Worm (Caenorhabditis elegans) whole organism, L4 larva: ENCODE results near the gene npr-8.

ENCODE experiments used
- F37D6.2 ChIP-seq: sonication (generic microtip); optimal IDR thresholded peaks from 2 replicates; lab custom pipeline; 2016; ENCODE audit warnings: mild to moderate bottlenecking, missing genetic modification characterization, missing compliant biosample characterization
- T26A8.4 ChIP-seq: fragments of 200-800 bp; sonication (Bioruptor generic); IDR thresholded peaks from 2 replicates; pipeline ENCODE4 v1.3.6; 2022; ENCODE audit warnings: missing genetic modification characterization, missing compliant biosample characterization
- Y75B8A.6 ChIP-seq: fragments of 200-800 bp; sonication (Bioruptor generic); IDR thresholded peaks from 2 replicates; pipeline ENCODE4 v1.3.6; 2022; ENCODE audit warnings: missing genetic modification reagents, missing genetic modification characterization, missing compliant biosample characterization
- ZK546.5 ChIP-seq, 2 experiments: sonication (generic microtip); optimal IDR thresholded peaks; 2 replicates each; lab custom pipeline; 2017; ENCODE audit warnings: missing biosample characterization in 2 of 2, missing genetic modification characterization in 2 of 2
- aha-1 ChIP-seq: fragments of 150-350 bp; peaks from one replicate; lab custom pipeline; 2014; ENCODE audit warnings: missing biosample characterization, missing genetic modification characterization
- arid-1 ChIP-seq: fragments of 200-800 bp; sonication (Bioruptor generic); conservative IDR thresholded peaks from 2 replicates; pipeline ENCODE4 v1.3.6; 2022; ENCODE audit warnings: missing genetic modification reagents, missing genetic modification characterization, missing compliant biosample characterization
- attf-4 ChIP-seq: sonication (generic microtip); optimal IDR thresholded peaks from 3 replicates; lab custom pipeline; 2017; ENCODE audit warnings: missing biosample characterization, missing genetic modification characterization
- ceh-82 ChIP-seq: sonication (generic microtip); optimal IDR thresholded peaks from 2 replicates; lab custom pipeline; 2017; ENCODE audit warnings: missing biosample characterization, missing genetic modification characterization
- daf-8 ChIP-seq: fragments of 200-800 bp; sonication (Bioruptor generic); IDR thresholded peaks from 2 replicates; pipeline ENCODE4 v1.3.6; 2022; ENCODE audit warnings: missing genetic modification characterization, missing compliant biosample characterization
- egl-27 ChIP-seq: sonication (generic microtip); optimal IDR thresholded peaks from 3 replicates; lab custom pipeline; 2017; ENCODE audit warnings: missing biosample characterization, missing genetic modification reagents, missing genetic modification characterization
- fos-1 ChIP-seq: fragments of 150-350 bp; optimal IDR thresholded peaks from 2 replicates; lab custom pipeline; 2014; ENCODE audit warnings: missing biosample characterization, missing genetic modification characterization
- hif-1 ChIP-seq, 2 experiments: sonication (generic microtip); optimal IDR thresholded peaks; 2 replicates each; lab custom pipeline; 2016 to 2017; ENCODE audit warnings: missing compliant biosample characterization in 2 of 2, missing genetic modification characterization in 2 of 2, missing genetic modification reagents in 2 of 2, missing genotype in 2 of 2, mild to moderate bottlenecking in 1 of 2
- hlh-11 ChIP-seq: fragments of 200-800 bp; sonication (Bioruptor generic); optimal IDR thresholded peaks from 2 replicates; lab custom pipeline; 2018; ENCODE audit warnings: mild to moderate bottlenecking, missing genetic modification characterization, missing compliant biosample characterization
- lim-7 ChIP-seq: fragments of 200-800 bp; sonication (Bioruptor generic); IDR thresholded peaks from 2 replicates; pipeline ENCODE4 v1.3.6; 2022; ENCODE audit warnings: missing genetic modification characterization, missing compliant biosample characterization
- lin-1 ChIP-seq: fragments of 200-800 bp; sonication (Bioruptor generic); IDR thresholded peaks from 2 replicates; pipeline ENCODE4 v1.3.6; 2022; ENCODE audit warnings: missing genetic modification reagents, missing genetic modification characterization, missing compliant biosample characterization
- lin-38 ChIP-seq: fragments of 200-800 bp; sonication (Bioruptor generic); IDR thresholded peaks from 2 replicates; pipeline ENCODE4 v1.3.6; 2022; ENCODE audit warnings: missing genetic modification reagents, missing genetic modification characterization, missing compliant biosample characterization
- lin-39 ChIP-seq: fragments of 150-350 bp; optimal IDR thresholded peaks from 2 replicates; lab custom pipeline; 2014; ENCODE audit warnings: missing biosample characterization, missing genetic modification reagents, missing genetic modification characterization
- madf-5 ChIP-seq, 2 experiments: fragments of 200-800 bp; sonication (Bioruptor generic); IDR thresholded peaks; 2 replicates each; pipeline ENCODE4 v1.3.6; 2022; ENCODE audit warnings: missing compliant biosample characterization in 2 of 2, missing genetic modification characterization in 2 of 2
- mes-2 ChIP-seq: sonication (generic microtip); optimal IDR thresholded peaks from 2 replicates; lab custom pipeline; 2016; ENCODE audit warnings: missing genotype, mild to moderate bottlenecking, missing genetic modification characterization, missing compliant biosample characterization; ENCODE audit not compliant: poor library complexity, severe bottlenecking
- mxl-3 ChIP-seq: fragments of 200-800 bp; sonication (Bioruptor generic); optimal IDR thresholded peaks from 2 replicates; lab custom pipeline; 2018; ENCODE audit warnings: mild to moderate bottlenecking, missing genetic modification characterization, missing compliant biosample characterization
- nhr-41 ChIP-seq: fragments of 200-800 bp; sonication (Bioruptor generic); IDR thresholded peaks from 2 replicates; pipeline ENCODE4 v1.3.6; 2022; ENCODE audit warnings: missing genetic modification reagents, missing genetic modification characterization, missing compliant biosample characterization
- nhr-42 ChIP-seq: fragments of 200-800 bp; sonication (Bioruptor generic); IDR thresholded peaks from 2 replicates; pipeline ENCODE4 v1.3.6; 2022; ENCODE audit warnings: missing genetic modification characterization, missing compliant biosample characterization
- nhr-6 ChIP-seq: fragments of 150-350 bp; optimal IDR thresholded peaks from 2 replicates; lab custom pipeline; 2014; ENCODE audit warnings: missing biosample characterization, missing genetic modification characterization
- nhr-76 ChIP-seq: fragments of 150-350 bp; optimal IDR thresholded peaks from 2 replicates; lab custom pipeline; 2014; ENCODE audit warnings: missing biosample characterization, missing genetic modification characterization
- pha-4 ChIP-seq, 2 experiments: fragments of 150-350 bp in 1 of 2; fragments of 200-800 bp in 1 of 2; sonication (Bioruptor generic) in 1 of 2; IDR thresholded peaks in 1 of 2; optimal IDR thresholded peaks in 1 of 2; 2 replicates each; pipeline versions ENCODE4 v1.3.6 to Lab custom; 2014 to 2022; ENCODE audit warnings: missing genetic modification characterization in 2 of 2, missing genetic modification reagents in 2 of 2, missing biosample characterization in 1 of 2, missing compliant biosample characterization in 1 of 2
- rbr-2 ChIP-seq: sonication (generic microtip); optimal IDR thresholded peaks from 2 replicates; lab custom pipeline; 2016; ENCODE audit warnings: missing genotype, missing genetic modification characterization, missing compliant biosample characterization
- spr-1 ChIP-seq: sonication (generic microtip); optimal IDR thresholded peaks from 2 replicates; lab custom pipeline; 2016; ENCODE audit warnings: mild to moderate bottlenecking, missing genetic modification characterization, missing compliant biosample characterization
- unc-130 ChIP-seq: sonication (generic microtip); optimal IDR thresholded peaks from 2 replicates; lab custom pipeline; 2016; ENCODE audit warnings: missing genetic modification reagents, missing genetic modification characterization, missing compliant biosample characterization
- unc-62 ChIP-seq, 3 experiments: fragments of 150-350 bp in 1 of 3; sonication (generic microtip); optimal IDR thresholded peaks in 2 of 3; peaks in 1 of 3; 1 replicate in 1 of 3; 2 replicates in 2 of 3; lab custom pipeline; 2014 to 2017; ENCODE audit warnings: missing biosample characterization in 3 of 3, missing genetic modification characterization in 3 of 3, missing genetic modification reagents in 3 of 3, missing genotype in 1 of 3
- vab-7 ChIP-seq: fragments of 200-800 bp; sonication (Bioruptor generic); IDR thresholded peaks from 2 replicates; pipeline ENCODE4 v1.3.6; 2022; ENCODE audit warnings: missing genetic modification reagents, missing genetic modification characterization, missing compliant biosample characterization
- zfp-2 ChIP-seq: sonication (generic microtip); optimal IDR thresholded peaks from 2 replicates; lab custom pipeline; 2016; ENCODE audit warnings: mild to moderate bottlenecking, missing genetic modification characterization, missing compliant biosample characterization
- zfp-3 ChIP-seq: fragments of 200-800 bp; sonication (Bioruptor generic); conservative IDR thresholded peaks from 2 replicates; pipeline ENCODE4 v1.3.6; 2022; ENCODE audit warnings: missing genetic modification reagents, missing genetic modification characterization, missing compliant biosample characterization
- ztf-7 ChIP-seq: fragments of 150-350 bp; optimal IDR thresholded peaks from 2 replicates; lab custom pipeline; 2014; ENCODE audit warnings: missing biosample characterization, missing genetic modification characterization

Gene npr-8

ce11 chrX:7409030-7409429, 31.9 kb downstream of the npr-8 start:
- TF ChIP-seq nhr-42 (GFP tag; lab: Robert Waterston, UW) (no peak), egl-27 (tag; lab: Kevin White, UChicago) (no peak), unc-62 (GFP tag; optimal IDR thresholded peaks at IDR 0.05 in 1 of 2; lab: Kevin White, UChicago) (peak in 1 of 2 experiments; percentile 94), unc-62 (tag; optimal IDR thresholded peaks at IDR 0.05; lab: Kevin White, UChicago) (no peak), madf-5 (GFP tag; IDR thresholded peaks at IDR 0.05; lab: Robert Waterston, UW) (no peak)

- TF ChIP-seq fos-1 (tag; lab: Kevin White, UChicago) (no peak), zfp-2 (tag; lab: Kevin White, UChicago) (no peak)
These were observed 32.8 kb downstream of the npr-8 start, which contains the start of gene C10A4.2 for ce11 chrX:7409935-7410334. TSS of gene C10A4.2 (plus strand) at chrX:7410235.

DNA sequence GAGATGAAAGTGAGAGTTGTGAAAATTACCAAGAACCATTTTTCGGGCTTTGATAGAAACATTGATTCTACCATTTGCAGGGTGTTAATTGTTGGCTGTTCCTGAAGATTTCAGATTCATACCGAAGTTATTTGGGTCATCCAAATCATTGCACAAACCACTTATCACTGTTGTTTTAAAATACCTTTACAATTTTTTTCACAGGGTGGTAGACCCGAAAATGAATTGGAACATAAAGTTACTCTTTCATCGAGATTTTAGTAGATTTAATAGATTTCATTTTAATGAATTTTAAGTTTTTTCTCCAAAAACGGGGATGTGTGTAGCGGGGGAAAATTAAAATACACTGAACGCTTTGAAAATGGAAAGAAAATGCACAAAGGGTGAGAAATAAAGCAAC, 38.3 kb downstream of the npr-8 start, which contains the start of gene C10A4.7:
Gene C10A4.7, minus strand, starts transcription at position 101 of the 400 bp plus-strand sequence.
- TF ChIP-seq lim-7 (GFP tag; lab: Robert Waterston, UW) (no peak), nhr-42 (GFP tag; lab: Robert Waterston, UW) (no peak), T26A8.4 (GFP tag; lab: Robert Waterston, UW) (no peak), aha-1 (no peak), nhr-41 (GFP tag; lab: Robert Waterston, UW) (no peak), hif-1 (tag; optimal IDR thresholded peaks at IDR 0.05; lab: Kevin White, UChicago) (no peak), F37D6.2 (tag; lab: Kevin White, UChicago) (no peak), lin-1 (GFP tag; lab: Robert Waterston, UW) (no peak), zfp-3 (GFP tag; lab: Robert Waterston, UW) (no peak), mxl-3 (GFP tag; lab: Kevin White, UChicago) (no peak), daf-8 (GFP tag; lab: Robert Waterston, UW) (no peak), nhr-6 (tag; lab: Kevin White, UChicago) (no peak), nhr-76 (tag; lab: Kevin White, UChicago) (no peak)
- TF ChIP-seq, all 104 proteins: peak for 0

DNA sequence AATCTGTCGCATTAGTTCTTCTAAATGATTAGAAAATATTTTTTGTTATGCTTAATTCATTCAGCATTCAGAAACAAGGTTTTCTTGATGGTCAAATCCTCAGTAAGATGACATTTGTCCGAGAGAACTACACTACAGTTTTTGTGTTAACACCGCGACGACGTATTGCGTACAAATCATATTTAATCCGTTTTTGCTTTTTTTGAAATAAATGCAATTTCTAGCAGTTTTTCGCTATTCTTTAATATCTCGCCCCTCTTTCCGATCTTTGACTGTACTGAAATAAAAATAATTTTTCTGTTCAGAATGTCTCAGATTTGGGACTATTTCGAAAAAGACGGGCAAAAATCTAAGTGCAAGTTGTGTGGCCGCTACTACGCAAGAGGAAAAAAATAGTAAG, 39.0 kb downstream of the npr-8 start, which contains the start of gene C10A4.1:
Gene C10A4.1, plus strand, starts transcription at position 301 of the 400 bp plus-strand sequence.
- TF ChIP-seq ZK546.5 (tag; optimal IDR thresholded peaks at IDR 0.05; lab: Kevin White, UChicago) (no peak), nhr-42 (GFP tag; lab: Robert Waterston, UW) (no peak), daf-8 (GFP tag; lab: Robert Waterston, UW) (no peak), lin-38 (GFP tag; lab: Robert Waterston, UW) (no peak), Y75B8A.6 (no peak), T26A8.4 (GFP tag; lab: Robert Waterston, UW) (no peak), lin-39 (no peak), pha-4 (GFP tag; IDR thresholded peaks at IDR 0.05; lab: Robert Waterston, UW) (no peak), pha-4 (tag; optimal IDR thresholded peaks at IDR 0.05; lab: Kevin White, UChicago) (no peak), ceh-82 (tag; lab: Kevin White, UChicago) (no peak), ztf-7 (tag; lab: Kevin White, UChicago) (no peak), nhr-41 (GFP tag; lab: Robert Waterston, UW) (no peak), zfp-2 (tag; lab: Kevin White, UChicago) (no peak), spr-1 (tag; lab: Kevin White, UChicago) (no peak), attf-4 (tag; lab: Kevin White, UChicago) (no peak), unc-130 (GFP tag; lab: Kevin White, UChicago) (no peak), mes-2 (tag; lab: Kevin White, UChicago) (no peak)

- TF ChIP-seq hlh-11 (tag; lab: Kevin White, UChicago) (no peak), vab-7 (GFP tag; lab: Robert Waterston, UW) (no peak), arid-1 (no peak), rbr-2 (tag; lab: Kevin White, UChicago) (no peak), lin-1 (GFP tag; lab: Robert Waterston, UW) (no peak), attf-4 (tag; lab: Kevin White, UChicago) (no peak), F37D6.2 (tag; lab: Kevin White, UChicago) (no peak)
These were observed 43.5 kb downstream of the npr-8 start, which contains the start of gene C10A4.9 for ce11 chrX:7420571-7420970. TSS of gene C10A4.9 (plus strand) at chrX:7420871.
